Worm (Caenorhabditis elegans): ENCODE results near the gene C04C3.14.

Gene C04C3.14

ce11 chrIV:3438022-3438421, 42.3 kb downstream of the C04C3.14 start, which contains the start of gene grd-13:
TSS of gene grd-13 (plus strand) at chrIV:3438312.
- TF ChIP-seq ztf-23 (GFP tag; IDR thresholded peaks at IDR 0.05): no peak
- no peak for TF ChIP-seq tab-1 (GFP tag; IDR thresholded peaks at IDR 0.05)
- no peak for TF ChIP-seq med-1 (GFP tag; optimal IDR thresholded peaks at IDR 0.05; ENCODE audit: insufficient read depth)
- TF ChIP-seq T22C8.4 (GFP tag; IDR thresholded peaks at IDR 0.05): no peak
- no peak for TF ChIP-seq ztf-29 (GFP tag; IDR thresholded peaks at IDR 0.05)
- no peak for TF ChIP-seq cog-1 (tag; optimal IDR thresholded peaks at IDR 0.05)
- TF ChIP-seq ref-1 (GFP tag; conservative IDR thresholded peaks at IDR 0.05): no peak
- TF ChIP-seq flt-1 (GFP tag; IDR thresholded peaks at IDR 0.05): no peak
- no peak for TF ChIP-seq klf-2 (GFP tag; conservative IDR thresholded peaks at IDR 0.05)

DNA sequence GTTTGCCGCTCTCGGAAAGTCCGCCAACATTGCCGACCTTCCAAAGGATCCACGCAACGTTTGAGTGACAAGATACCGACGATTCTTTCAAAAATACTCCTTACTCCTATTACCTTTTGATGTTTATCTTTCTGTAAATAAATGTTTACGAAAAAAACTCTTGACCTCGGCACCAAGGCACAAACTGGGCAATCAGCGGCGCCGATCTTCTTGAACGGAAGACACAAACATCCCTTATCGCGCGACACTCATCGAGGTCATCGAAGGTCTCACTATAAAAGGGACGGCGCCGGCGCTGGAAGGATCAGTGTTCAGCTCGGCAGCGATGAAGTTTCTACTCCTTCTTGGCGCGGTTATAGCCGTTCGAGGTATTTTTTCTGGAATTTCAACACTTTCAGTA, 43.7 kb downstream of the C04C3.14 start, which contains the start of gene grd-3:
Gene grd-3, plus strand, starts transcription at position 302 of the 400 bp plus-strand sequence.
- TF ChIP-seq flt-1 (GFP tag; IDR thresholded peaks at IDR 0.05) (no peak), klf-2 (GFP tag; conservative IDR thresholded peaks at IDR 0.05) (no peak), cog-1 (tag; optimal IDR thresholded peaks at IDR 0.05) (no peak), ztf-29 (GFP tag; IDR thresholded peaks at IDR 0.05) (no peak), tab-1 (GFP tag; IDR thresholded peaks at IDR 0.05) (no peak)

DNA sequence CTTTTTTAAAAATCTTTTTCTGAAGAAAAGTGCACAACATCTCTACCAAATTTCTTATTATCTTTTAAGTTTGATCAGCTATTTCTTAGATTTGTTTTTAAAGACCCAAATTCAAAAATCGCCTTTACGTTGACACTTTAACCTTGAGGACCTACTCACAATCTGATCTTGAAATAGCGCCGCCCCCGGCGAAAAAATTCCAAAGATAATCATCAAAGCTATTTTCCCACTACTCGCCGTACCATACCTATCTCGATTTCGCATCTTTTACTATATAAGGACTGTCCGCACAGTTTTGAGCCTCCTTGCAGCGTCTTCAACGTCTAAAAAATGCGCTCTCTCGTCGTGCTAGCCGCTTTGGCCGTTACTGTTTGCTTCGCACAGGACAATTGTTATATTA, 45.2 kb downstream of the C04C3.14 start, which contains the start of gene grd-10:
Gene grd-10, plus strand, starts transcription at position 208 of the 400 bp plus-strand sequence.
- TF ChIP-seq ztf-23 (GFP tag; IDR thresholded peaks at IDR 0.05) (no peak), tab-1 (GFP tag; IDR thresholded peaks at IDR 0.05) (no peak), flt-1 (GFP tag; IDR thresholded peaks at IDR 0.05) (no peak), med-1 (GFP tag; optimal IDR thresholded peaks at IDR 0.05; ENCODE audit: insufficient read depth) (no peak), T22C8.4 (GFP tag; IDR thresholded peaks at IDR 0.05) (no peak), klf-2 (GFP tag; conservative IDR thresholded peaks at IDR 0.05) (no peak)

DNA sequence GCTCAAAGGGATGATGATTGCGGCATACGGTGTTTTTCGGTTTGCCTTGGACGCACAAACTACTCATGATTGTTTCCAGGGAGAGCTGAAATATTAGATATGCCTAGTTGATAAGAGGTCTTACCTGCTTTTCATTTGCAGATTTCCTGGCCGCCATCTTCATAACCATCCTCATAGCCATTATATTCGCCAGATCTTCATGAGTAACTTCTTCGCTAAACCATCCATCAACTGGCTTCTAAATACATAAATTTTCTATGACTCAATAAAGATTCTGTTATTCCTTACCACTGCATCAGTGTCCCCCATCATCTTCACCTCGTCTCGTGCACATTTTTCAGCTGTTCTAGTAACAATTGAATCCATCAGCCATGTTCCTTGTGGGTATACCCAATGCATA, 46.8 kb downstream of the C04C3.14 start:
- no peak for TF ChIP-seq tab-1 (GFP tag; IDR thresholded peaks at IDR 0.05)
- no peak for TF ChIP-seq med-1 (GFP tag; optimal IDR thresholded peaks at IDR 0.05; ENCODE audit: insufficient read depth)
- TF ChIP-seq T22C8.4 (GFP tag; IDR thresholded peaks at IDR 0.05): no peak
- no peak for TF ChIP-seq ztf-29 (GFP tag; IDR thresholded peaks at IDR 0.05)
- no peak for TF ChIP-seq ztf-23 (GFP tag; IDR thresholded peaks at IDR 0.05)
- TF ChIP-seq cog-1 (tag; optimal IDR thresholded peaks at IDR 0.05): no peak
- no peak for TF ChIP-seq ref-1 (GFP tag; conservative IDR thresholded peaks at IDR 0.05)
- no peak for TF ChIP-seq flt-1 (GFP tag; IDR thresholded peaks at IDR 0.05)
- TF ChIP-seq klf-2 (GFP tag; conservative IDR thresholded peaks at IDR 0.05): no peak

- TF ChIP-seq T22C8.4 (GFP tag; IDR thresholded peaks at IDR 0.05) (no peak), klf-2 (GFP tag; conservative IDR thresholded peaks at IDR 0.05) (no peak), ztf-23 (GFP tag; IDR thresholded peaks at IDR 0.05) (no peak), med-1 (GFP tag; optimal IDR thresholded peaks at IDR 0.05; ENCODE audit: insufficient read depth) (no peak), tab-1 (GFP tag; IDR thresholded peaks at IDR 0.05) (no peak), ztf-29 (GFP tag; IDR thresholded peaks at IDR 0.05) (no peak), ref-1 (GFP tag; conservative IDR thresholded peaks at IDR 0.05) (no peak), cog-1 (tag; optimal IDR thresholded peaks at IDR 0.05) (no peak), flt-1 (GFP tag; IDR thresholded peaks at IDR 0.05) (no peak)
Measured at ce11 chrIV:3444101-3444500, 48.4 kb downstream of the C04C3.14 start, which contains the start of gene F09D12.2. TSS of gene F09D12.2 (minus strand) at chrIV:3444201.

DNA sequence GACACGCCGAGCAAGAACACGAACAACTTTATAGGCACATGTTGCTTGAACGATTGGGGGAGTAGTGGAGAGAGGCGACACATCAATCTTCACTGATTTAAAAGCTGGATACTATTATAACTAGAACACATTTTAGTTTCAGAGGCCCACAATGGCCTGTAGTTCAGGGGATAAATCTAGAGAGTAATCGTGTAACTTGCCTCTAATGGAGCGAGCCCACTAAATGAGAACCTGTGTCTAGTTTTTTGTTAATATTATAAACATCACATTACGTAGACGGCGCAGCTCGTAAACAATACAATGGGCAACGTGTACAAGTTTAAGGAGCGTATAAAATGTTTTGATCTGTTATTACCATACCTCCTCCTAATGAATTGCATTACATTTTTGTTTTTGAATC, 48.9 kb downstream of the C04C3.14 start, which contains the start of gene F58E2.5:
Gene F58E2.5, plus strand, starts transcription at position 301 of the 400 bp plus-strand sequence.
- TF ChIP-seq ztf-29 (GFP tag; IDR thresholded peaks at IDR 0.05) (no peak), tab-1 (GFP tag; IDR thresholded peaks at IDR 0.05) (no peak), ztf-23 (GFP tag; IDR thresholded peaks at IDR 0.05) (no peak)

Measured in whole organism, midembryonic.